Worm (Caenorhabditis elegans): ENCODE measurements around the gene F22B3.10.

Gene F22B3.10

DNA sequence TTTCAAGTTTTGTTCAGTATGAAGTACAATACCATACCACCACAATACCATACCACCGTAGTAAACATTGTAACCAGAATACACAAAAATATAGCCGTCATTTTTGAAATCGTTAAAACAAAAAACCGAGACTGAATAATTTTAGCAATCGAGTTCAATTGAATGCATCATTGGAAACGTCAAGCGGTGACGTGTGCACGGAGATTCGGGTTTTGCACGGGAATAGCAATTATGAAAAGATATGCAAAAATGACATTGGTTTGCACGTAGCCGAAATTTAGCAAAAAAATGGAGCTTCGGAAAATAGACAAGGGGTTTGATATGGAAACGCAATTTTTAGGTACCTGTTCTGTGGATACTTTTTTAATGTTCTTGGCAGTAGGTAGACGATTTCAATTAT, at the start of gene F22B3.10:
TSS of gene F22B3.10 (minus strand) at position 101 of the 400 bp plus-strand sequence.
- TF ChIP-seq ztf-29 (GFP tag; IDR thresholded peaks at IDR 0.05) (no peak), flt-1 (GFP tag; IDR thresholded peaks at IDR 0.05) (no peak), ref-1 (GFP tag; conservative IDR thresholded peaks at IDR 0.05) (no peak), tab-1 (GFP tag; IDR thresholded peaks at IDR 0.05) (no peak), klf-2 (GFP tag; conservative IDR thresholded peaks at IDR 0.05) (no peak), T22C8.4 (GFP tag; IDR thresholded peaks at IDR 0.05) (no peak), ztf-23 (GFP tag; IDR thresholded peaks at IDR 0.05) (no peak), cog-1 (tag; optimal IDR thresholded peaks at IDR 0.05) (no peak), med-1 (GFP tag; optimal IDR thresholded peaks at IDR 0.05; ENCODE audit: insufficient read depth) (no peak)

- no peak for TF ChIP-seq ref-1 (GFP tag; conservative IDR thresholded peaks at IDR 0.05)
- TF ChIP-seq med-1 (GFP tag; optimal IDR thresholded peaks at IDR 0.05; ENCODE audit: insufficient read depth): no peak
Observed at ce11 chrIV:11461335-11461734, 46.5 kb upstream of the F22B3.10 start.

ce11 chrIV:11459684-11460083, 44.9 kb upstream of the F22B3.10 start, which contains the start of gene npr-3:
npr-3 (plus strand) TSS chrIV:11459984.
- no peak for TF ChIP-seq med-1 (GFP tag; optimal IDR thresholded peaks at IDR 0.05; ENCODE audit: insufficient read depth)
- no peak for TF ChIP-seq cog-1 (tag; optimal IDR thresholded peaks at IDR 0.05)
- no peak for TF ChIP-seq ref-1 (GFP tag; conservative IDR thresholded peaks at IDR 0.05)
- TF ChIP-seq tab-1 (GFP tag; IDR thresholded peaks at IDR 0.05): no peak
- no peak for TF ChIP-seq klf-2 (GFP tag; conservative IDR thresholded peaks at IDR 0.05)

ce11 chrIV:11458700-11459263, 44.0 kb upstream of the F22B3.10 start:
- TF ChIP-seq klf-2 (GFP tag; conservative IDR thresholded peaks at IDR 0.05) (no peak), med-1 (GFP tag; optimal IDR thresholded peaks at IDR 0.05; ENCODE audit: insufficient read depth) (no peak), ref-1 (GFP tag; conservative IDR thresholded peaks at IDR 0.05) (no peak), tab-1 (GFP tag; IDR thresholded peaks at IDR 0.05) (no peak), cog-1 (tag; optimal IDR thresholded peaks at IDR 0.05) (no peak), ztf-23 (GFP tag; IDR thresholded peaks at IDR 0.05) (no peak), T22C8.4 (GFP tag; IDR thresholded peaks at IDR 0.05) (no peak)

ce11 chrIV:11455824-11456223, 41.0 kb upstream of the F22B3.10 start:
- no peak for TF ChIP-seq med-1 (GFP tag; optimal IDR thresholded peaks at IDR 0.05; ENCODE audit: insufficient read depth)
- TF ChIP-seq klf-2 (GFP tag; conservative IDR thresholded peaks at IDR 0.05): no peak
- no peak for TF ChIP-seq T22C8.4 (GFP tag; IDR thresholded peaks at IDR 0.05)
- TF ChIP-seq flt-1 (GFP tag; IDR thresholded peaks at IDR 0.05): no peak
- TF ChIP-seq ref-1 (GFP tag; conservative IDR thresholded peaks at IDR 0.05): no peak
- no peak for TF ChIP-seq cog-1 (tag; optimal IDR thresholded peaks at IDR 0.05)
- no peak for TF ChIP-seq ztf-29 (GFP tag; IDR thresholded peaks at IDR 0.05)
- no peak for TF ChIP-seq ztf-23 (GFP tag; IDR thresholded peaks at IDR 0.05)

- TF ChIP-seq cog-1 (tag; optimal IDR thresholded peaks at IDR 0.05) (no peak), ref-1 (GFP tag; conservative IDR thresholded peaks at IDR 0.05) (no peak), ztf-29 (GFP tag; IDR thresholded peaks at IDR 0.05) (no peak), klf-2 (GFP tag; conservative IDR thresholded peaks at IDR 0.05) (no peak), T22C8.4 (GFP tag; IDR thresholded peaks at IDR 0.05) (no peak), ztf-23 (GFP tag; IDR thresholded peaks at IDR 0.05) (no peak), tab-1 (GFP tag; IDR thresholded peaks at IDR 0.05) (no peak), flt-1 (GFP tag; IDR thresholded peaks at IDR 0.05) (no peak), med-1 (GFP tag; optimal IDR thresholded peaks at IDR 0.05; ENCODE audit: insufficient read depth) (no peak)
Observed at ce11 chrIV:11452928-11453327, 38.1 kb upstream of the F22B3.10 start.

DNA sequence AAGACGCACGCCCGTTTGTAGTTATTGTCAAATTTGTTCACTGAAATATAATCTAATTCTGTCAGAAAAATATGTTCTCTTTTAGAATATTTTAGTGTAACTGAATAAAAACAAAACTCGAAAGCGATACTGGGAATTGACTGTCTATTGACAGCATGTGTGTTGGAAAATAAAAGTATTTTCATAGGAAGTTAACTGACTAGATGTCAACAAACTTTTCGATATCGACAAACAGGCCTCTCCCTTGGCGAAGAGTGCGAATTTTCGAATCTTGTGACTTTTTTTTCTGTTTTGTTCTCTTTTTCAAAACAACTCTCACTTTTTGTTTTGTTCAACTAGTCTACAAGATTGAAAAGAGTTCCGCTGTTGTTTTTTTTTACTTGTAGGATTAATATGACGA, 23.4 kb upstream of the F22B3.10 start:
- TF ChIP-seq ztf-29 (GFP tag; IDR thresholded peaks at IDR 0.05) (no peak), klf-2 (GFP tag; conservative IDR thresholded peaks at IDR 0.05) (no peak), tab-1 (GFP tag; IDR thresholded peaks at IDR 0.05) (no peak), cog-1 (tag; optimal IDR thresholded peaks at IDR 0.05) (no peak), T22C8.4 (GFP tag; IDR thresholded peaks at IDR 0.05) (no peak), flt-1 (GFP tag; IDR thresholded peaks at IDR 0.05) (no peak), ref-1 (GFP tag; conservative IDR thresholded peaks at IDR 0.05) (no peak)

DNA sequence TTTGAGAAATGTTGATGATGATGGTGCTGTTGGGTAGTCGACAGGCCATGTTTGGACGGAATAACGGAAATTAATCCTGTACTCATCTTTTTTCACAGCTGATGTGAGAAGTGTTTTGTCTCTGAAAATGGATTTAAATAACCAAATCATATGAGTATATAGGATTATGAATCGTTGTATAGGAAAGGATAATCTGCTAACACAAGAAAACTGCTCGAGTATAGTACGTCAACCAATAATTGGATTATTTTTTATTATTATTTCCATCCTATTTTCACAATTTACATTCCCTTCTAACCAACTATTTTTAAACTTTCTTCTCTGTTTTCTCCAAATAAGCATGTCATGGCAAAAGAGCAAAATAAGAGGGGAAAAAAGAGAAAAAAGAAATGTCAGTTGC, 20.9 kb upstream of the F22B3.10 start:
- TF ChIP-seq cog-1 (tag; optimal IDR thresholded peaks at IDR 0.05): no peak
- TF ChIP-seq ztf-29 (GFP tag; IDR thresholded peaks at IDR 0.05): no peak
- no peak for TF ChIP-seq tab-1 (GFP tag; IDR thresholded peaks at IDR 0.05)
- no peak for TF ChIP-seq flt-1 (GFP tag; IDR thresholded peaks at IDR 0.05)
- TF ChIP-seq ref-1 (GFP tag; conservative IDR thresholded peaks at IDR 0.05): no peak
- TF ChIP-seq ztf-23 (GFP tag; IDR thresholded peaks at IDR 0.05): no peak
- no peak for TF ChIP-seq T22C8.4 (GFP tag; IDR thresholded peaks at IDR 0.05)
- no peak for TF ChIP-seq klf-2 (GFP tag; conservative IDR thresholded peaks at IDR 0.05)
- TF ChIP-seq med-1 (GFP tag; optimal IDR thresholded peaks at IDR 0.05; ENCODE audit: insufficient read depth): no peak

DNA sequence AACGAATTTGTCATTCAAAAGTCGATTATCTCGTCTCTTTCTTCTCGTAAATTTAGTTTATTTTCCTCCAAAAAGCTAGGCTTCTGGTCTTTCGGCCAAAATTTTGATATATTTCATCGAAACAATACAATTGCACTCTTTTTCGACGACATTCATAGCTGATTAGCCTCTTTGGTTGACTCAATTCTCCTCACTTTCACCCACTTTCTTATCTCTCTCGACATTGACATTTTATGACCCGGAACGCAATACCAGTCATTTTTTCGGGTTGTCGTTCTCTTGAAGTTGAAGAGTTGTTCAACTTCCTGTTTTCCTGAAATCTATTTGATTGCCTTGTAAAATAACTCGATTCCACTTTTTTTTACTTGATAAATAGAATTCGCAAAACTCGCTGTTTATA, 19.8 kb upstream of the F22B3.10 start:
- TF ChIP-seq cog-1 (tag; optimal IDR thresholded peaks at IDR 0.05) (no peak), ztf-29 (GFP tag; IDR thresholded peaks at IDR 0.05) (no peak), ref-1 (GFP tag; conservative IDR thresholded peaks at IDR 0.05) (no peak), ztf-23 (GFP tag; IDR thresholded peaks at IDR 0.05) (no peak), tab-1 (GFP tag; IDR thresholded peaks at IDR 0.05) (no peak), med-1 (GFP tag; optimal IDR thresholded peaks at IDR 0.05; ENCODE audit: insufficient read depth) (no peak), klf-2 (GFP tag; conservative IDR thresholded peaks at IDR 0.05) (no peak), T22C8.4 (GFP tag; IDR thresholded peaks at IDR 0.05) (no peak)

ce11 chrIV:11433709-11434108, 18.9 kb upstream of the F22B3.10 start:
- TF ChIP-seq ref-1 (GFP tag; conservative IDR thresholded peaks at IDR 0.05) (no peak), flt-1 (GFP tag; IDR thresholded peaks at IDR 0.05) (no peak), tab-1 (GFP tag; IDR thresholded peaks at IDR 0.05) (no peak), klf-2 (GFP tag; conservative IDR thresholded peaks at IDR 0.05) (no peak), med-1 (GFP tag; optimal IDR thresholded peaks at IDR 0.05; ENCODE audit: insufficient read depth) (no peak)

Measured in whole organism, midembryonic.